Worm (Caenorhabditis elegans) whole organism, mixed stage, embryonic: Measurements from ENCODE around the gene rap-2.

Experiments used
- M03D4.4 ChIP-seq: sonication (generic microtip); optimal IDR thresholded peaks from 2 replicates; lab custom pipeline; 2017; ENCODE audit warnings: mild to moderate bottlenecking, missing genetic modification characterization, missing compliant biosample characterization
- bed-3 ChIP-seq: fragments of 200-800 bp; sonication (Bioruptor generic); optimal IDR thresholded peaks from 3 replicates; lab custom pipeline; 2018; ENCODE audit warnings: mild to moderate bottlenecking, missing genetic modification characterization, moderate library complexity, missing compliant biosample characterization
- blmp-1 ChIP-seq: fragments of 150-350 bp; optimal IDR thresholded peaks from 2 replicates; lab custom pipeline; 2014; ENCODE audit warnings: missing biosample characterization, missing genetic modification characterization
- ceh-39 ChIP-seq: fragments of 150-350 bp; optimal IDR thresholded peaks from 2 replicates; lab custom pipeline; 2014; ENCODE audit warnings: missing biosample characterization, missing genetic modification characterization
- ceh-43 ChIP-seq: fragments of 200-800 bp; sonication (Bioruptor generic); optimal IDR thresholded peaks from 2 replicates; lab custom pipeline; 2018; ENCODE audit warnings: mild to moderate bottlenecking, missing genetic modification characterization, moderate library complexity, missing compliant biosample characterization
- ceh-83 ChIP-seq: fragments of 200-800 bp; sonication (Bioruptor generic); optimal IDR thresholded peaks from 2 replicates; lab custom pipeline; 2018; ENCODE audit warnings: mild to moderate bottlenecking, missing genetic modification characterization, missing compliant biosample characterization
- ces-1 ChIP-seq: fragments of 150-350 bp; optimal IDR thresholded peaks from 2 replicates; lab custom pipeline; 2014; ENCODE audit warnings: missing biosample characterization, missing genetic modification reagents, missing genetic modification characterization
- cnd-1 ChIP-seq: fragments of 200-800 bp; sonication (Bioruptor generic); optimal IDR thresholded peaks from 2 replicates; lab custom pipeline; 2018; ENCODE audit warnings: mild to moderate bottlenecking, missing genetic modification characterization, missing compliant biosample characterization
- drap-1 ChIP-seq: fragments of 200-800 bp; sonication (Bioruptor generic); optimal IDR thresholded peaks from 3 replicates; lab custom pipeline; 2018; ENCODE audit warnings: mild to moderate bottlenecking, missing genetic modification characterization, missing compliant biosample characterization
- elt-1 ChIP-seq: sonication (generic microtip); optimal IDR thresholded peaks from 2 replicates; lab custom pipeline; 2017; ENCODE audit warnings: missing genetic modification characterization, mild to moderate bottlenecking, missing compliant biosample characterization, antibody characterized with exemption, moderate library complexity, borderline replicate concordance; ENCODE audit not compliant: insufficient read depth
- elt-3 ChIP-seq: fragments of 150-350 bp; optimal IDR thresholded peaks from 2 replicates; lab custom pipeline; 2014; ENCODE audit warnings: missing biosample characterization, missing genetic modification characterization
- flh-1 ChIP-seq: fragments of 200-800 bp; sonication (Bioruptor generic); optimal IDR thresholded peaks from 2 replicates; lab custom pipeline; 2018; ENCODE audit warnings: mild to moderate bottlenecking, missing genetic modification characterization, moderate library complexity, missing compliant biosample characterization
- ham-2 ChIP-seq: fragments of 200-800 bp; sonication (Bioruptor generic); optimal IDR thresholded peaks from 2 replicates; lab custom pipeline; 2018; ENCODE audit warnings: mild to moderate bottlenecking, missing genetic modification characterization, missing compliant biosample characterization
- hlh-1 ChIP-seq: fragments of 150-350 bp; optimal IDR thresholded peaks from 2 replicates; lab custom pipeline; 2014; ENCODE audit warnings: missing biosample characterization, missing genetic modification reagents, missing genetic modification characterization
- lin-13 ChIP-seq: fragments of 150-350 bp; optimal IDR thresholded peaks from 2 replicates; lab custom pipeline; 2014; ENCODE audit warnings: missing biosample characterization, missing genetic modification characterization
- lin-32 ChIP-seq: fragments of 200-800 bp; sonication (Bioruptor generic); optimal IDR thresholded peaks from 2 replicates; lab custom pipeline; 2018; ENCODE audit warnings: mild to moderate bottlenecking, missing genetic modification characterization, missing compliant biosample characterization
- lsy-2 ChIP-seq: fragments of 150-350 bp; optimal IDR thresholded peaks from 2 replicates; lab custom pipeline; 2014; ENCODE audit warnings: missing biosample characterization, missing genetic modification characterization
- mab-5 ChIP-seq: fragments of 150-350 bp; optimal IDR thresholded peaks from 2 replicates; lab custom pipeline; 2014; ENCODE audit warnings: missing biosample characterization, missing genetic modification characterization
- mep-1 ChIP-seq: fragments of 150-350 bp; optimal IDR thresholded peaks from 2 replicates; lab custom pipeline; 2017; ENCODE audit warnings: missing biosample characterization, missing genetic modification reagents, missing genetic modification characterization, inconsistent platforms
- mls-2 ChIP-seq: sonication (generic microtip); optimal IDR thresholded peaks from 2 replicates; lab custom pipeline; 2016; ENCODE audit warnings: mild to moderate bottlenecking, missing genetic modification characterization, moderate library complexity, missing compliant biosample characterization
- nhr-12 ChIP-seq: fragments of 150-350 bp; optimal IDR thresholded peaks from 2 replicates; lab custom pipeline; 2014; ENCODE audit warnings: missing biosample characterization, missing genetic modification characterization
- nhr-2 ChIP-seq: fragments of 150-350 bp; optimal IDR thresholded peaks from 2 replicates; lab custom pipeline; 2014; ENCODE audit warnings: missing biosample characterization, missing genetic modification characterization
- nhr-237 ChIP-seq: fragments of 150-350 bp; optimal IDR thresholded peaks from 2 replicates; lab custom pipeline; 2014; ENCODE audit warnings: missing biosample characterization, missing genetic modification characterization
- nhr-28 ChIP-seq: fragments of 150-350 bp; optimal IDR thresholded peaks from 2 replicates; lab custom pipeline; 2014; ENCODE audit warnings: missing biosample characterization, missing genetic modification characterization
- nhr-76 ChIP-seq: sonication (generic microtip); optimal IDR thresholded peaks from 2 replicates; lab custom pipeline; 2017; ENCODE audit warnings: missing biosample characterization, missing genetic modification characterization
- pha-4 ChIP-seq: fragments of 150-350 bp; optimal IDR thresholded peaks from 2 replicates; lab custom pipeline; 2018; ENCODE audit warnings: missing biosample characterization, missing genetic modification reagents, missing genetic modification characterization
- sem-2 ChIP-seq: fragments of 200-800 bp; sonication (Bioruptor generic); optimal IDR thresholded peaks from 2 replicates; lab custom pipeline; 2018; ENCODE audit warnings: mild to moderate bottlenecking, missing genetic modification characterization, missing compliant biosample characterization
- snpc-4 ChIP-seq: fragments of 150-350 bp; optimal IDR thresholded peaks from 2 replicates; lab custom pipeline; 2014; ENCODE audit warnings: missing biosample characterization, missing genetic modification characterization
- sptf-1 ChIP-seq: sonication (generic microtip); optimal IDR thresholded peaks from 2 replicates; lab custom pipeline; 2017; ENCODE audit warnings: mild to moderate bottlenecking, missing genetic modification characterization, moderate library complexity, missing compliant biosample characterization
- tbx-8 ChIP-seq: fragments of 200-800 bp; sonication (Bioruptor generic); optimal IDR thresholded peaks from 2 replicates; lab custom pipeline; 2018; ENCODE audit warnings: mild to moderate bottlenecking, missing genetic modification characterization, moderate library complexity, missing compliant biosample characterization
- unc-120 ChIP-seq: sonication (generic microtip); optimal IDR thresholded peaks from 2 replicates; lab custom pipeline; 2017; ENCODE audit warnings: missing genetic modification characterization, missing compliant biosample characterization; ENCODE audit not compliant: poor library complexity, severe bottlenecking
- unc-39 ChIP-seq: fragments of 150-350 bp; optimal IDR thresholded peaks from 2 replicates; lab custom pipeline; 2014; ENCODE audit warnings: missing biosample characterization, missing genetic modification characterization
- unc-62 ChIP-seq: fragments of 150-350 bp; optimal IDR thresholded peaks from 2 replicates; lab custom pipeline; 2014; ENCODE audit warnings: missing biosample characterization, missing genetic modification reagents, missing genetic modification characterization

rap-2 gene

DNA sequence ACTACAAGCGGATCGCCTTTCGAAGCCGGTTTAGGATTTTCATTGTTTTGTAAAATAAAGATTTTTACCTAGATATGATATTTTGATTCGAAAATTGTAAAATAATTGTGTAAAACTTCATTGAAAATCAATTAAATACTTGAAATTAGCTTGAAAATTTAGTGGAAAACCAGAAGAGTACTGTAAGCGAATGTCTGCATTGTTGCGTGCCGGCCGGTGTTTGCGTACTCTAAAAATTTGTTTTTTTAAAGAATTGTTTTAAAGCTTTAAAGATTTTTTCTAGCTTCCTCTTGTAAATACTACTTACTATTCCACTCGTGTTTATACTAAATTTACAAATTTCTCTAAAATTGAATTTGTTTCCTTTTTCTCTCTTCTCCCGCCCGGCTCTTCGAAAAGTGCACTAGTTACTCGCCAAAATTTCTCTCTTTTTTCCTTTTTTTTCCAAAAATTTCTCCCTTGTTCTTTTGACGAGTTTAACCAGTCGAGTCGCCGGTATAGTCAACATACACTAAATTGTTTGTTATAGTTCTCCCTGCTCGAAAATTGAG lies 5.6 kb upstream of the rap-2 start:
- TF ChIP-seq ces-1 (GFP tag; lab: Kevin White, UChicago) (peak; percentile 87), lin-32 (no peak), unc-62 (GFP tag; lab: Kevin White, UChicago) (no peak), unc-120 (tag; lab: Kevin White, UChicago) (no peak), lsy-2 (tag; lab: Kevin White, UChicago) (peak; percentile 82)

DNA sequence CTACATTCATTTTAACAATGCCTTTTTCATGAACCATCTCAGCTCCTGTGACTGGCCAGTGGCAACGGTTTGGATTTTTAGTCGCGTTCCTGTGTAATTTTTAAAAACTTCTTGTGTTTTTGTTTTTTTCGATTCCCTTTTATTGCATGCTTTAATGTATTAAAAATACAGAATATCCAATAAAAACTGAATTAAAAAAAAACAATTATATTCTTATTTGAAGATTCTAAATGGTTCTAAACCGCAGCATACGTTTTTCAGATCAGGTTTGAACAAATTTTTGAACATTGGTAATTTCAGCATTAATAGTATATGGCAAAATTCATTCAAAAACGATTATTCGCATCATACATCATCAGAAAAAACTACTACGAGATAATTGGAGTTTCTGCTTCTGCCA lies 4.5 kb upstream of the rap-2 start, which contains the start of gene dnj-3:
TSS of gene dnj-3 (plus strand) at position 301 of the 400 bp plus-strand sequence.
- TF ChIP-seq mep-1 (tag; lab: Kevin White, UChicago) (no peak), nhr-76 (tag; lab: Kevin White, UChicago) (no peak), elt-3 (tag; lab: Kevin White, UChicago) (no peak), nhr-28 (tag; lab: Kevin White, UChicago) (no peak), unc-120 (tag; lab: Kevin White, UChicago) (no peak), unc-39 (tag; lab: Kevin White, UChicago) (no peak), snpc-4 (tag; lab: Kevin White, UChicago) (no peak), sem-2 (GFP tag; lab: Kevin White, UChicago) (no peak), lsy-2 (tag; lab: Kevin White, UChicago) (no peak), ceh-39 (tag; lab: Kevin White, UChicago) (no peak), tbx-8 (GFP tag; lab: Kevin White, UChicago) (no peak), drap-1 (GFP tag; lab: Kevin White, UChicago) (no peak), nhr-237 (tag; lab: Kevin White, UChicago) (no peak), unc-62 (GFP tag; lab: Kevin White, UChicago) (no peak), elt-1 (tag; lab: Kevin White, UChicago) (no peak)
- TF ChIP-seq, all 35 proteins: peak for 0

DNA sequence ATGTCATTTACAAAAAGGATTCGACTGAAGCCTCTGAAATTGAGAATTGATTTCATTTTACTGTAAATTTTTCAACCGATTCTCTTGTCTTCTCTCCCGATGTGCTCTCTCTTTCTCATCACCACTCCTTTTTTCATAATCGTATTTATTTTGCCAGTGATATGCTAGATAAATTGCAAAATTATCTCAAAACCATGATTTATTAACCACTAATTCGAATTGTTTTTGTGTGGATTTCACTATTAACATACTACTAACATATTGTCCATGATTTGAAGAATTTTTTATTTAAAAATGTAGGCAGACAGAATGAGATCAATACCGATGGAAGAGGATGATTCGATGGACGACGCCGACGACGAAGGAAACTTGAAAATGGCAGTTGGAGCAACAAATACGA lies 3.3 kb upstream of the rap-2 start, which contains the start of gene C25D7.10:
TSS of gene C25D7.10 (plus strand) at position 301 of the 400 bp plus-strand sequence.
- TF ChIP-seq ham-2 (GFP tag; lab: Kevin White, UChicago) (no peak), M03D4.4 (tag; lab: Kevin White, UChicago) (no peak), sem-2 (GFP tag; lab: Kevin White, UChicago) (no peak), ceh-43 (GFP tag; lab: Kevin White, UChicago) (no peak), unc-62 (GFP tag; lab: Kevin White, UChicago) (no peak), mls-2 (tag; lab: Kevin White, UChicago) (no peak), nhr-28 (tag; lab: Kevin White, UChicago) (no peak)

DNA sequence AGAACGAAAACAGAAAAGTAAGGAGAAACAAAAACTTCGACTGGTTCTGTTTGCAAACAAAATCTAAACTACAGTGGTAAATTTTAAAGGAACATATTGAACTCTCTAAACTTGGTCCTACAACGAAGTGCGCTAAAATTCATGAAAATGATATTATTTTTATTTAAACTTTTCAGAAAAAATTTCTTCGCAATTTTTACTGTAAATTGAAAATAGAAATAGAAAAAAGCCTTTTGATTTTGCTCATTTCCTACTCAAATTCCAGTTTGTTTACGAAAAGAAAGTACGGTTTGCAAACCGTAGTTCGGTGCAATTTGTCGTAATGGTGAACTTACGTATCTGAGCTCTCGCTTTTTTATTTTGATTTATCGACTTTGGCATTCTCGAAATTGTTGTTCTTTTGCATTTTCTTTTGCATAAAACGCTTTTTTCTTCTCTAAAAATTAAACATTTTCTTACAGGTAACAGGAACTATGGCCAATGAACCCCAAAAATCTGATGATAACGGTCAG lies 2.0 kb upstream of the rap-2 start, which contains the start of gene otub-1:
TSS of gene otub-1 (plus strand) at position 462 of the 512 bp plus-strand sequence.
- TF ChIP-seq pha-4 (tag; lab: Kevin White, UChicago), result no peak
- no peak for TF ChIP-seq nhr-12 (tag; lab: Kevin White, UChicago)
- TF ChIP-seq drap-1 (GFP tag; lab: Kevin White, UChicago), result no peak
- TF ChIP-seq sem-2 (GFP tag; lab: Kevin White, UChicago), result no peak
- no peak for TF ChIP-seq mab-5 (tag; lab: Kevin White, UChicago)
- TF ChIP-seq ces-1 (GFP tag; lab: Kevin White, UChicago), result no peak
- TF ChIP-seq unc-39 (tag; lab: Kevin White, UChicago), result no peak
- no peak for TF ChIP-seq nhr-237 (tag; lab: Kevin White, UChicago)
- TF ChIP-seq mls-2 (tag; lab: Kevin White, UChicago), result no peak
- no peak for TF ChIP-seq unc-62 (GFP tag; lab: Kevin White, UChicago)
- TF ChIP-seq nhr-28 (tag; lab: Kevin White, UChicago), result no peak
- TF ChIP-seq hlh-1, result no peak
- TF ChIP-seq ceh-39 (tag; lab: Kevin White, UChicago), result no peak
- no peak for TF ChIP-seq ceh-43 (GFP tag; lab: Kevin White, UChicago)

DNA sequence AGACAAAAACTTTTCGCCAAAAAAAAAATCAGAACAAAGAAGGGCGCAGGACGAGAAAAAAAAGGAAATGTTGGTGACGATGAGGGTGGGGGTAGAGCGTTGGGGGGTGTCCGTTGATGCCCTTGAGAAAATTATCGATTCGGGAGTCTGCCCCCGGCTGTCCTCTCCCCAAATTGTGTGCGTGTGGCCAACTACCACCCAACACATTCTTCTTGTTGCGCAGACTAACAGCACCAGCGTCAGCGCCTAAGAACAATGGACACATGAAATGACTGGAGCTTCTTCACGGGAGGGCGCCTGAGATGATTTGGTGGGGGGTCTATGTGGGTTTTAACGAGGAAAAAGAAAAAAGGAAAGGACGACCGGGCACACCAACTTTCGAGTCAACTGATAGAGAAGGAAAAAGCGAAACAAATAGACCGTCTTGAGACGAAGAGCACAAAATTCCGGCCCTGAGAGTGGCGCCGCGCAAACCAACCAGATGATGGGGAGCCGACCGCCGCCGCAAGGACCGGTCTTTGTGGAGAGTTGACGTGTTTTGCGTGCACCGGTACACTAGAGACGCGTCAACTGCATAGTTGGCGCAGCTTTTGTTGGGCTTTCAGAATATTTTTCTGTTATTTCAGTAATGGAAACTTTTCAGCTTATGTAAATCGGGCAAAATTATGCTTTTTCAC lies 1.3 kb upstream of the rap-2 start, which contains the start of gene C25D7.9:
TSS of gene C25D7.9 (plus strand) at position 68 of the 677 bp plus-strand sequence.
- no peak for TF ChIP-seq ham-2 (GFP tag; lab: Kevin White, UChicago)
- no peak for TF ChIP-seq unc-120 (tag; lab: Kevin White, UChicago)
- TF ChIP-seq ceh-83, result no peak
- no peak for TF ChIP-seq pha-4 (tag; lab: Kevin White, UChicago)
- TF ChIP-seq blmp-1 (tag; lab: Kevin White, UChicago), result no peak
- TF ChIP-seq M03D4.4 (tag; lab: Kevin White, UChicago), result no peak
- no peak for TF ChIP-seq bed-3 (GFP tag; lab: Kevin White, UChicago)
- TF ChIP-seq nhr-76 (tag; lab: Kevin White, UChicago), result no peak
- TF ChIP-seq lin-32, result no peak
- peak; percentile 8 for TF ChIP-seq ces-1 (GFP tag; lab: Kevin White, UChicago)
- TF ChIP-seq drap-1 (GFP tag; lab: Kevin White, UChicago), result peak; percentile 55
- TF ChIP-seq snpc-4 (tag; lab: Kevin White, UChicago), result no peak
- TF ChIP-seq cnd-1, result no peak
- peak; percentile 13 for TF ChIP-seq mep-1 (tag; lab: Kevin White, UChicago)
- TF ChIP-seq sptf-1 (tag; lab: Kevin White, UChicago), result peak; percentile 24
- TF ChIP-seq mls-2 (tag; lab: Kevin White, UChicago), result peak; percentile 51
- TF ChIP-seq lin-13, result no peak
- TF ChIP-seq tbx-8 (GFP tag; lab: Kevin White, UChicago), result no peak
- no peak for TF ChIP-seq sem-2 (GFP tag; lab: Kevin White, UChicago)
- TF ChIP-seq flh-1, result no peak
- no peak for TF ChIP-seq mab-5 (tag; lab: Kevin White, UChicago)
- no peak for TF ChIP-seq elt-1 (tag; lab: Kevin White, UChicago)
- TF ChIP-seq nhr-2 (tag; lab: Kevin White, UChicago), result peak; percentile 77
- no peak for TF ChIP-seq nhr-12 (tag; lab: Kevin White, UChicago)
- peak; percentile 20 for TF ChIP-seq ceh-39 (tag; lab: Kevin White, UChicago)
- TF ChIP-seq lsy-2 (tag; lab: Kevin White, UChicago), result no peak
- TF ChIP-seq elt-3 (tag; lab: Kevin White, UChicago), result no peak
